Fruit fly (Drosophila melanogaster) whole organism, embryonic: ENCODE data around the gene Vm26Ac.

ENCODE experiments used
- Atf-2 ChIP-seq: fragments of 200-800 bp; sonication (Bioruptor generic); optimal IDR thresholded peaks from 2 replicates; lab custom pipeline; 2016; ENCODE audit warnings: missing biosample characterization, missing genetic modification characterization
- Awh ChIP-seq: fragments of 200-800 bp; sonication (Bioruptor generic); IDR thresholded peaks from 2 replicates; pipeline ENCODE4, ENCODE4 v1.3.6; 2022; ENCODE audit warnings: missing biosample characterization, missing genetic modification characterization
- B-H1 ChIP-seq: fragments of 200-800 bp; sonication (Bioruptor generic); IDR thresholded peaks from 3 replicates; pipeline ENCODE4 v1.3.6; 2022; ENCODE audit warnings: missing biosample characterization, missing genetic modification characterization
- BEAF-32 ChIP-seq: fragments of 200-800 bp; sonication (Bioruptor generic); optimal IDR thresholded peaks from 3 replicates; lab custom pipeline; 2017; ENCODE audit warnings: missing biosample characterization, missing genetic modification characterization, mild to moderate bottlenecking, moderate library complexity, missing genetic modification reagents
- CG1024 ChIP-seq: fragments of 200-800 bp; sonication (Bioruptor generic); IDR thresholded peaks from 2 replicates; pipeline ENCODE4 v1.3.6; 2022; ENCODE audit warnings: missing biosample characterization, missing genetic modification characterization
- CG11456 ChIP-seq: fragments of 200-800 bp; sonication (Bioruptor generic); IDR thresholded peaks from 3 replicates; pipeline ENCODE4 v1.3.6; 2022; ENCODE audit warnings: missing biosample characterization, missing genetic modification characterization
- CG12071 ChIP-seq: fragments of 200-800 bp; sonication (Bioruptor generic); optimal IDR thresholded peaks from 3 replicates; lab custom pipeline; 2018; ENCODE audit warnings: missing biosample characterization, mild to moderate bottlenecking, missing genetic modification characterization
- CG12942 ChIP-seq: fragments of 200-800 bp; sonication (Bioruptor generic); optimal IDR thresholded peaks from 3 replicates; lab custom pipeline; 2016; ENCODE audit warnings: missing biosample characterization, missing genetic modification characterization
- CG13123 ChIP-seq: fragments of 200-800 bp; sonication (Bioruptor generic); optimal IDR thresholded peaks from 2 replicates; lab custom pipeline; 2016; ENCODE audit warnings: missing biosample characterization, missing genetic modification characterization
- CG13624 ChIP-seq: fragments of 200-800 bp; sonication (Bioruptor generic); optimal IDR thresholded peaks from 2 replicates; lab custom pipeline; 2016; ENCODE audit warnings: missing biosample characterization, missing genetic modification characterization
- CG16815 ChIP-seq: fragments of 200-800 bp; sonication (Bioruptor generic); optimal IDR thresholded peaks from 3 replicates; lab custom pipeline; 2017; ENCODE audit warnings: missing biosample characterization, mild to moderate bottlenecking, missing genetic modification characterization
- CG18262 ChIP-seq: fragments of 200-800 bp; optimal IDR thresholded peaks from 3 replicates; lab custom pipeline; 2019; ENCODE audit warnings: missing biosample characterization, mild to moderate bottlenecking, missing genetic modification characterization, moderate library complexity
- CG30403 ChIP-seq: fragments of 200-800 bp; sonication (Bioruptor generic); optimal IDR thresholded peaks from 3 replicates; lab custom pipeline; 2016; ENCODE audit warnings: missing biosample characterization, missing genetic modification characterization
- CG31224 ChIP-seq: fragments of 200-800 bp; sonication (Bioruptor generic); IDR thresholded peaks from 2 replicates; pipeline ENCODE4 v1.3.6; 2022; ENCODE audit warnings: missing biosample characterization, missing genetic modification characterization
- CG6254 ChIP-seq: fragments of 200-800 bp; sonication (Bioruptor generic); optimal IDR thresholded peaks from 3 replicates; lab custom pipeline; 2017; ENCODE audit warnings: mild to moderate bottlenecking, missing biosample characterization, missing genetic modification reagents, missing genetic modification characterization
- CG6765 ChIP-seq: fragments of 200-800 bp; sonication (Bioruptor generic); optimal IDR thresholded peaks from 3 replicates; lab custom pipeline; 2017; ENCODE audit warnings: missing biosample characterization, mild to moderate bottlenecking, missing genetic modification characterization
- CG6791 ChIP-seq: fragments of 200-800 bp; sonication (Bioruptor generic); IDR thresholded peaks from 3 replicates; pipeline ENCODE4 v1.3.6; 2022; ENCODE audit warnings: missing biosample characterization, missing genetic modification characterization; ENCODE audit not compliant: partially characterized antibody
- D ChIP-seq, 2 experiments: fragments of 200-800 bp in 1 of 2; fragments of >200 bp in 1 of 2; sonication (Bioruptor generic) in 1 of 2; optimal IDR thresholded peaks; 2 replicates in 1 of 2; 3 replicates in 1 of 2; lab custom pipeline; 2017; ENCODE audit warnings: mild to moderate bottlenecking in 1 of 2, missing biosample characterization in 1 of 2, missing genetic modification characterization in 1 of 2, missing genetic modification reagents in 1 of 2
- Eip74EF ChIP-seq, 2 experiments: fragments of 200-800 bp in 1 of 2; fragments of >200 bp in 1 of 2; sonication (Bioruptor generic) in 1 of 2; optimal IDR thresholded peaks; 2 replicates each; lab custom pipeline; 2017 to 2019; ENCODE audit warnings: missing biosample characterization in 2 of 2, missing genetic modification characterization in 2 of 2, mild to moderate bottlenecking in 1 of 2, moderate library complexity in 1 of 2
- Fer1 ChIP-seq: fragments of 200-800 bp; sonication (Bioruptor generic); optimal IDR thresholded peaks from 2 replicates; lab custom pipeline; 2017; ENCODE audit warnings: missing biosample characterization, mild to moderate bottlenecking, missing genetic modification characterization
- HHEX ChIP-seq: fragments of 200-800 bp; sonication (Bioruptor generic); optimal IDR thresholded peaks from 3 replicates; lab custom pipeline; 2017; ENCODE audit warnings: missing biosample characterization, mild to moderate bottlenecking, missing genetic modification characterization, missing genetic modification reagents
- Hmx ChIP-seq: fragments of 200-800 bp; sonication (Bioruptor generic); optimal IDR thresholded peaks from 2 replicates; lab custom pipeline; 2016; ENCODE audit warnings: missing biosample characterization, missing genetic modification characterization
- Hr3 ChIP-seq: fragments of 200-800 bp; sonication (Bioruptor generic); optimal IDR thresholded peaks from 3 replicates; lab custom pipeline; 2016; ENCODE audit warnings: missing biosample characterization, missing genetic modification characterization
- Hr78 ChIP-seq, 2 experiments: fragments of 200-800 bp in 1 of 2; fragments of >200 bp in 1 of 2; sonication (Bioruptor generic) in 1 of 2; optimal IDR thresholded peaks; 2 replicates each; lab custom pipeline; 2017 to 2019; ENCODE audit warnings: missing biosample characterization in 2 of 2, missing genetic modification characterization in 2 of 2, mild to moderate bottlenecking in 1 of 2, moderate library complexity in 1 of 2
- Lhr ChIP-seq: fragments of 200-800 bp; sonication (Bioruptor generic); optimal IDR thresholded peaks from 3 replicates; lab custom pipeline; 2017; ENCODE audit warnings: mild to moderate bottlenecking, missing biosample characterization, missing genetic modification reagents, missing genetic modification characterization
- MESR4 ChIP-seq: fragments of 200-800 bp; sonication (Bioruptor generic); optimal IDR thresholded peaks from 2 replicates; lab custom pipeline; 2018; ENCODE audit warnings: missing biosample characterization, mild to moderate bottlenecking, missing genetic modification characterization, moderate library complexity
- Nf-YA ChIP-seq: fragments of 200-800 bp; sonication (Bioruptor generic); IDR thresholded peaks from 2 replicates; pipeline ENCODE4 v1.3.6; 2022; ENCODE audit warnings: missing biosample characterization, missing genetic modification characterization
- Nf-YC ChIP-seq: fragments of 200-800 bp; optimal IDR thresholded peaks from 3 replicates; lab custom pipeline; 2019; ENCODE audit warnings: missing biosample characterization, mild to moderate bottlenecking, missing genetic modification characterization, moderate library complexity
- Sin3A ChIP-seq: fragments of >200 bp; optimal IDR thresholded peaks from 2 replicates; lab custom pipeline; 2018
- ac ChIP-seq: fragments of 200-800 bp; sonication (Bioruptor generic); optimal IDR thresholded peaks from 3 replicates; lab custom pipeline; 2017; ENCODE audit warnings: missing biosample characterization, mild to moderate bottlenecking, missing genetic modification characterization
- caup ChIP-seq: fragments of 200-800 bp; sonication (Bioruptor generic); optimal IDR thresholded peaks from 3 replicates; lab custom pipeline; 2017; ENCODE audit warnings: missing biosample characterization, mild to moderate bottlenecking, missing genetic modification characterization, moderate library complexity; ENCODE audit not compliant: severe bottlenecking
- chinmo ChIP-seq: fragments of 200-800 bp; sonication (Bioruptor generic); IDR thresholded peaks from 4 replicates; pipeline ENCODE4 v1.3.6; 2022; ENCODE audit warnings: missing biosample characterization, missing genetic modification characterization; ENCODE audit not compliant: partially characterized antibody
- crp ChIP-seq, 2 experiments: fragments of 200-800 bp; sonication (Bioruptor generic); optimal IDR thresholded peaks; 2 replicates in 1 of 2; 3 replicates in 1 of 2; lab custom pipeline; 2017; ENCODE audit warnings: missing biosample characterization in 2 of 2, missing genetic modification characterization in 2 of 2, mild to moderate bottlenecking in 1 of 2, moderate library complexity in 1 of 2
- fd3F ChIP-seq: fragments of 200-800 bp; sonication (Bioruptor generic); optimal IDR thresholded peaks from 2 replicates; lab custom pipeline; 2018; ENCODE audit warnings: missing biosample characterization, mild to moderate bottlenecking, missing genetic modification characterization, moderate library complexity
- fd64A ChIP-seq: fragments of 200-800 bp; sonication (Bioruptor generic); optimal IDR thresholded peaks from 3 replicates; lab custom pipeline; 2018; ENCODE audit warnings: missing biosample characterization, mild to moderate bottlenecking, missing genetic modification characterization
- ftz-f1 ChIP-seq: fragments of 200-800 bp; sonication (Bioruptor generic); optimal IDR thresholded peaks from 2 replicates; lab custom pipeline; 2016; ENCODE audit warnings: missing biosample characterization, missing genetic modification characterization
- grau ChIP-seq: fragments of 200-800 bp; optimal IDR thresholded peaks from 3 replicates; lab custom pipeline; 2019; ENCODE audit warnings: missing biosample characterization, mild to moderate bottlenecking, missing genetic modification characterization, moderate library complexity
- gt ChIP-seq: fragments of 200-800 bp; sonication (Bioruptor generic); IDR thresholded peaks from 2 replicates; pipeline ENCODE4 v1.3.6; 2022; ENCODE audit warnings: missing biosample characterization, missing genetic modification characterization
- hb ChIP-seq: fragments of 200-800 bp; sonication (Bioruptor generic); IDR thresholded peaks from 3 replicates; pipeline ENCODE4 v1.3.6; 2022; ENCODE audit warnings: missing biosample characterization, missing genetic modification characterization; ENCODE audit not compliant: partially characterized antibody
- ken ChIP-seq: fragments of 200-800 bp; sonication (Bioruptor generic); IDR thresholded peaks from 3 replicates; pipeline ENCODE4 v1.3.6; 2022; ENCODE audit warnings: missing biosample characterization, missing genetic modification characterization
- nerfin-2 ChIP-seq: fragments of 200-800 bp; sonication (Bioruptor generic); IDR thresholded peaks from 2 replicates; pipeline ENCODE4 v1.3.6; 2022; ENCODE audit warnings: missing biosample characterization, missing genetic modification characterization; ENCODE audit not compliant: partially characterized antibody
- pho ChIP-seq: fragments of 200-800 bp; sonication (Bioruptor generic); optimal IDR thresholded peaks from 2 replicates; lab custom pipeline; 2016; ENCODE audit warnings: missing biosample characterization, missing genetic modification characterization
- pros ChIP-seq: fragments of 200-800 bp; sonication (Bioruptor generic); optimal IDR thresholded peaks from 3 replicates; lab custom pipeline; 2019; ENCODE audit warnings: missing biosample characterization, mild to moderate bottlenecking, missing genetic modification characterization, moderate library complexity
- psq ChIP-seq: fragments of 200-800 bp; sonication (Bioruptor generic); optimal IDR thresholded peaks from 2 replicates; lab custom pipeline; 2017; ENCODE audit warnings: missing biosample characterization, missing genetic modification characterization
- vfl ChIP-seq: fragments of 200-800 bp; sonication (Bioruptor generic); optimal IDR thresholded peaks from 2 replicates; lab custom pipeline; 2016; ENCODE audit warnings: missing biosample characterization, missing genetic modification characterization

Vm26Ac gene

DNA sequence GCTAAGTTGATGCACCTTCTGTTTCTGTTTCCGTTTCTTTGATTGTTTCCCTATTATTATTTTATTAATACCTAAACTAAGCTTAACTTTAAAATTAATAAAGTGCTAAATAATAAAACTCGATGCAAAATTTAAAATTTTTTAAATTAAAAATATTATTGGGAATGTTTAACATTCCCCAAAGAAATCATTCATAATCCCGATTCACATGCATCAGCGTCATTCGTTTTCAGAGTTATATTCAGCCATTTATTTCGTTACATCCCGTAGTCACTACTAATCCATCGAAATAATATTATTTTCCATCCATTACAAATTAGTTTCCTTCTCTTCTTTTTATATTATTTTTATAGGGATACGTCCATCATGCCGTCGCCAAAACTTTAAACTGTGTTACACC lies 10.9 kb downstream of the Vm26Ac start:
- TF ChIP-seq Sin3A (lab: Kevin White, UChicago) (no peak), CG1024 (GFP tag; lab: Robert Waterston, UW) (no peak), CG13123 (GFP tag; lab: Kevin White, UChicago) (no peak), Nf-YA (no peak), CG31224 (no peak), pho (GFP tag; lab: Kevin White, UChicago) (no peak), BEAF-32 (GFP tag; lab: Kevin White, UChicago) (no peak), Fer1 (GFP tag; lab: Kevin White, UChicago) (no peak), ftz-f1 (GFP tag; lab: Kevin White, UChicago) (no peak), CG6254 (GFP tag; lab: Kevin White, UChicago) (no peak), chinmo (GFP tag; lab: Robert Waterston, UW) (no peak), HHEX (GFP tag; lab: Kevin White, UChicago) (no peak), vfl (no peak), Nf-YC (tag; lab: Kevin White, UChicago) (no peak), MESR4 (GFP tag; lab: Kevin White, UChicago) (no peak), Atf-2 (GFP tag; lab: Kevin White, UChicago) (no peak), Lhr (GFP tag; lab: Kevin White, UChicago) (no peak), psq (no peak), CG18262 (no peak), CG30403 (GFP tag; lab: Kevin White, UChicago) (no peak)

DNA sequence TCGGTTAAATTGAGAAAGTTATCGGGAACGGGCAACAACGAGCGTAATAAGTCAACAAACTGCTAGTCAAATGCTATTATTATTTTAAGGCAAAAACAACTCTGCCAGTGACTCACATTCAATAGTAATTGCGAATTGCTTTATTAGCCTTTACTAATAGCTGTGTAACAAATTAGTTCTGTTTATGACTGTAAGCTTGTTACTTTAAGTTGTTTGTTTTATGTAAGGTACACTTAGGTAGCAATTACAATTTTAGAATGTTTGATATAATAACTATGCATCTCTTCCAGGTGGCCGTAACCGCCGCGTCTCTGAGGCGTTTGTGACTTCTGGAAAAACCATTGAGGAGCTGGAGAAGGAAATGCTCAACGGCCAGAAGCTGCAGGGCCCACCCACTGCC lies 11.7 kb downstream of the Vm26Ac start:
- TF ChIP-seq crp (GFP tag; optimal IDR thresholded peaks at IDR 0.05; lab: Kevin White, UChicago) = no peak
- TF ChIP-seq pros = no peak
- no peak for TF ChIP-seq CG12071 (GFP tag; lab: Kevin White, UChicago)
- no peak for TF ChIP-seq Awh (GFP tag; lab: Robert Waterston, UW)
- TF ChIP-seq Hmx (GFP tag; lab: Kevin White, UChicago) = no peak
- TF ChIP-seq CG13624 = no peak
- TF ChIP-seq ken (GFP tag; lab: Robert Waterston, UW) = no peak
- no peak for TF ChIP-seq chinmo (GFP tag; lab: Robert Waterston, UW)
- TF ChIP-seq gt (GFP tag; lab: Robert Waterston, UW) = no peak

DNA sequence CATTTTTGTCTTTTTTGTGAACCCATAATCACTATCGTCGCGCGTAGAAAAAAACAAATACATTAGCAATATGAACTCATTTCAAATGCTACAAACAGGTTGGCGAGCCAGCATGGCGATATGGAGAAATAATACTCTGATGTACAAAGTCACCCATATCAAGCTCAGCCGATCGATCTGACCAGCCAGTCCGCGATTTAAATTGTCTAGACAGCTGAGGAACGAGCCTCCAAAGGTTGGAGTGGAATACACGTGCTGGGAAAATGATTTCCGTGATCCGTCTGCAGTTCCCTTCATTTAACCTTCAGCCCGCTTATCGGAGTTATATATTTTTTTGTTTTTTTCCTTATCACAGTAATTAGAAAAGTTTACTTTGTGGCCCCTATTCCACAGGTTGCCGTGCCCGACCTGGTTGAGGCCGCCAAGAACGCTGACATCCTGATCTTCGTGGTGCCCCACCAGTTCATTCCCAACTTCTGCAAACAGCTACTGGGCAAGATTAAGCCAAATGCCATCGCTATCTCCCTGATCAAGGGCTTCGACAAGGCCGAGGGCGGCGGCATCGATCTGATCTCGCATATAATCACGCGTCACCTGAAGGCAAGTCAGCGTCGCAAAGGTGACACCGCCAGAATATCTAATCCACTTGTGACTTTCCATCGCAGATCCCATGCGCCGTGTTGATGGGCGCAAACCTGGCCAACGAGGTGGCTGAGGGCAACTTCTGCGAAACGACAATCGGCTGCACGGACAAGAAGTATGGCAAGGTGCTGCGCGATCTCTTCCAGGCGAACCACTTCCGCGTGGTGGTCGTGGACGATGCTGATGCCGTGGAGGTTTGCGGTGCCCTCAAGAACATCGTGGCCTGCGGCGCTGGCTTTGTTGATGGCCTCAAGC lies 12.5 kb downstream of the Vm26Ac start:
- TF ChIP-seq CG12942 (GFP tag; lab: Kevin White, UChicago) (no peak), CG16815 (no peak), Eip74EF (GFP tag; optimal IDR thresholded peaks at IDR 0.05; lab: Kevin White, UChicago) (peak; percentile 61 to 85), Hr3 (GFP tag; lab: Kevin White, UChicago) (no peak), Hr78 (GFP tag; optimal IDR thresholded peaks at IDR 0.05; lab: Kevin White, UChicago) (peak in 1 of 2 experiments; percentile 3), B-H1 (no peak), CG11456 (GFP tag; lab: Robert Waterston, UW) (no peak; the same call in 2 of the 3 replicates), ken (GFP tag; lab: Robert Waterston, UW) (0 out of 3 replicates have a peak, but pooled peaks have one; percentile 4), CG13624 (no peak), grau (tag; lab: Kevin White, UChicago) (no peak), hb (no peak), fd3F (no peak), fd64A (no peak), caup (GFP tag; lab: Kevin White, UChicago) (no peak), CG6791 (GFP tag; lab: Robert Waterston, UW) (0 out of 3 replicates have a peak, but pooled peaks have one; percentile 10), ac (GFP tag; lab: Kevin White, UChicago) (no peak), Nf-YC (tag; lab: Kevin White, UChicago) (no peak), D (optimal IDR thresholded peaks at IDR 0.05; lab: Kevin White, UChicago) (no peak), D (GFP tag; optimal IDR thresholded peaks at IDR 0.05; lab: Kevin White, UChicago) (no peak), CG6765 (GFP tag; lab: Kevin White, UChicago) (no peak), nerfin-2 (GFP tag; lab: Robert Waterston, UW) (no peak)
